Fruit fly (Drosophila melanogaster) whole organism, adult: Measurements from ENCODE around the gene CG14322.
A peak's percentile ranks its signal among the peaks of the same experiment; 100 is the strongest.

Experiments used
- CG11617 ChIP-seq: fragments of 200-800 bp; sonication (Bioruptor generic); optimal IDR thresholded peaks from 2 replicates; lab custom pipeline; 2017; ENCODE audit warnings: mild to moderate bottlenecking, missing biosample characterization, missing genetic modification reagents, missing genetic modification characterization
- CG12768 ChIP-seq: fragments of 200-800 bp; sonication (Bioruptor generic); optimal IDR thresholded peaks from 2 replicates; lab custom pipeline; 2017; ENCODE audit warnings: missing biosample characterization, missing genetic modification characterization, mild to moderate bottlenecking, moderate library complexity, missing genetic modification reagents
- CG14711 ChIP-seq: fragments of 200-800 bp; sonication (Bioruptor generic); optimal IDR thresholded peaks from 2 replicates; lab custom pipeline; 2018; ENCODE audit warnings: missing biosample characterization, mild to moderate bottlenecking, missing genetic modification characterization, moderate library complexity
- CG1620 ChIP-seq: fragments of 200-800 bp; sonication (Bioruptor generic); optimal IDR thresholded peaks from 2 replicates; lab custom pipeline; 2016; ENCODE audit warnings: missing biosample characterization, missing genetic modification characterization
- CG33017 ChIP-seq: fragments of 200-800 bp; sonication (Bioruptor generic); optimal IDR thresholded peaks from 2 replicates; lab custom pipeline; 2018; ENCODE audit warnings: missing biosample characterization, mild to moderate bottlenecking, missing genetic modification characterization, moderate library complexity
- CG5204 ChIP-seq: fragments of 200-800 bp; sonication (Bioruptor generic); optimal IDR thresholded peaks from 2 replicates; lab custom pipeline; 2016; ENCODE audit warnings: missing biosample characterization, missing genetic modification characterization
- CG7045 ChIP-seq: fragments of 200-800 bp; sonication (Bioruptor generic); optimal IDR thresholded peaks from 2 replicates; lab custom pipeline; 2017; ENCODE audit warnings: missing biosample characterization, mild to moderate bottlenecking, missing genetic modification characterization
- CG7101 ChIP-seq: fragments of 200-800 bp; sonication (Bioruptor generic); optimal IDR thresholded peaks from 2 replicates; lab custom pipeline; 2018; ENCODE audit warnings: missing biosample characterization, mild to moderate bottlenecking, missing genetic modification characterization, moderate library complexity
- Clk ChIP-seq: fragments of 200-800 bp; sonication (Bioruptor generic); optimal IDR thresholded peaks from 2 replicates; lab custom pipeline; 2017; ENCODE audit warnings: missing biosample characterization, missing genetic modification characterization
- Crg-1 ChIP-seq: fragments of 200-800 bp; sonication (Bioruptor generic); optimal IDR thresholded peaks from 2 replicates; lab custom pipeline; 2016; ENCODE audit warnings: missing biosample characterization, missing genetic modification characterization
- Hr96 ChIP-seq: fragments of 200-800 bp; sonication (Bioruptor generic); optimal IDR thresholded peaks from 2 replicates; lab custom pipeline; 2016; ENCODE audit warnings: missing biosample characterization, missing genetic modification characterization
- Mnt ChIP-seq: fragments of 200-800 bp; sonication (Bioruptor generic); optimal IDR thresholded peaks from 2 replicates; lab custom pipeline; 2016; ENCODE audit warnings: missing biosample characterization, mild to moderate bottlenecking, missing genetic modification characterization
- bab1 ChIP-seq: fragments of 200-800 bp; sonication (Bioruptor generic); optimal IDR thresholded peaks from 3 replicates; lab custom pipeline; 2019; ENCODE audit warnings: missing biosample characterization, mild to moderate bottlenecking, missing genetic modification characterization, moderate library complexity
- cic ChIP-seq: fragments of 200-800 bp; sonication (Bioruptor generic); optimal IDR thresholded peaks from 2 replicates; lab custom pipeline; 2017; ENCODE audit warnings: missing biosample characterization, mild to moderate bottlenecking, missing genetic modification characterization, moderate library complexity
- cnc ChIP-seq, 2 experiments: fragments of >200 bp; optimal IDR thresholded peaks; 2 replicates each; lab custom pipeline; 2017
- kay ChIP-seq: fragments of 200-800 bp; sonication (Bioruptor generic); peaks from one replicate; lab custom pipeline; 2016; ENCODE audit warnings: missing biosample characterization, missing genetic modification characterization, borderline replicate concordance
- ovo ChIP-seq: fragments of 200-800 bp; sonication (Bioruptor generic); optimal IDR thresholded peaks from 2 replicates; lab custom pipeline; 2016; ENCODE audit warnings: missing biosample characterization, missing genetic modification characterization
- pad ChIP-seq: fragments of 200-800 bp; sonication (Bioruptor generic); optimal IDR thresholded peaks from 3 replicates; lab custom pipeline; 2017; ENCODE audit warnings: missing biosample characterization, missing genetic modification characterization, mild to moderate bottlenecking, moderate library complexity, missing genetic modification reagents
- tj ChIP-seq: fragments of 200-800 bp; sonication (Bioruptor generic); optimal IDR thresholded peaks from 3 replicates; lab custom pipeline; 2017; ENCODE audit warnings: missing biosample characterization, mild to moderate bottlenecking, missing genetic modification characterization, moderate library complexity
- toe ChIP-seq: fragments of 200-800 bp; sonication (Bioruptor generic); optimal IDR thresholded peaks from 2 replicates; lab custom pipeline; 2016; ENCODE audit warnings: missing biosample characterization, missing genetic modification characterization

The CG14322 gene

dm6 chr3R:17605872-17606271, 41.6 kb upstream of the CG14322 start, which contains the start of gene sll:
TSS of gene sll (plus strand) at chr3R:17606106.
- peak; percentile 71 for TF ChIP-seq ovo
- TF ChIP-seq Clk (GFP tag; lab: Kevin White, UChicago): no peak
- no peak for TF ChIP-seq CG7045 (GFP tag; lab: Kevin White, UChicago)
- no peak for TF ChIP-seq bab1 (GFP tag; lab: Kevin White, UChicago)
- TF ChIP-seq CG5204 (GFP tag; lab: Kevin White, UChicago): no peak
- TF ChIP-seq toe (GFP tag; lab: Kevin White, UChicago): no peak

DNA sequence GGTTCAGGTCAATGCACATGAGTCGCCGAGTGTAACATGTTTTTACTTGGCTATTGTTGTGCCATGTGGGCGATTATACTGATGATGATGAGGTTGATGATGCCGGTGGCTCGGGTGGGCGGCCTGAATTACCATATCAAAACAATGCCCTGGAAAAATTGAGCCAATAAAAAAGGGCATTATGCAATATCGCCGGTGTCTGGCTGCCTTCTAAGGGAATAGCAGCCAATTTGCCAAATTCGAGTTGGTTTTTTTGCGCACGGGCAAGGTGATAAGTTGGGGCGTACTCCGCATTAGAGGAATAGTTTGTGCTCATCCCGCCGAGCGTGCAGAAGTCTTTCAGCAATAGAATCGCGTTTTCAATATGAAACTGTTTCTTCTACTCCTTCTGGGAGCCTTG, 38.4 kb upstream of the CG14322 start, which contains the start of gene CG14329:
Gene CG14329 (plus strand): TSS at position 301 of the 400 bp plus-strand sequence.
- TF ChIP-seq CG12768 (GFP tag; lab: Kevin White, UChicago): no peak
- no peak for TF ChIP-seq Crg-1 (GFP tag; lab: Kevin White, UChicago)

DNA sequence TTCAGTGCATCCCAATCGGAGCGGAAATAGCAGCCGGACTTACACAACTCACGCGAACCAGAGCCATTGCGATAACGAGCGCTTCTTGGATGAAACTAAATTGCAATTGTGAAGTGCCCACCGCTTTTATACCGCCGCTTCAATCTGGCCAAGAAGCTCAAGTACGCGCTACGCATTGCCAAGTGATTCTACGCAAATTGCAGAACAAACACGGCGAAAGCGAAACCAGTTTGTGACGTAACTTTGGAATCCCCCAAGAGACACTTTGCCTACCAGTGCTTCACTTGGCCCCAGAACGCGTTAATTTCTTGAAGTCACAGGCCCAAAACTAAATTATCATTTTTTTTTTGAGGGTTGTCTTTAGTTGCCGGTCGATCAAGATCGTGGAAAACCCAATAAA, 36.1 kb upstream of the CG14322 start, which contains the start of gene Edg91:
Gene Edg91 (minus strand): TSS at position 101 of the 400 bp plus-strand sequence.
- TF ChIP-seq CG1620 (GFP tag; lab: Kevin White, UChicago) (no peak), cnc (optimal IDR thresholded peaks at IDR 0.05; lab: Kevin White, UChicago) (no peak), Mnt (GFP tag; lab: Kevin White, UChicago) (no peak), kay (GFP tag; lab: Kevin White, UChicago) (no peak), CG14711 (tag; lab: Kevin White, UChicago) (no peak), tj (GFP tag; lab: Kevin White, UChicago) (no peak), CG11617 (GFP tag; lab: Kevin White, UChicago) (no peak), CG12768 (GFP tag; lab: Kevin White, UChicago) (no peak), pad (GFP tag; lab: Kevin White, UChicago) (no peak), bab1 (GFP tag; lab: Kevin White, UChicago) (no peak), CG7101 (no peak), toe (GFP tag; lab: Kevin White, UChicago) (no peak), Clk (GFP tag; lab: Kevin White, UChicago) (no peak), ovo (no peak)

DNA sequence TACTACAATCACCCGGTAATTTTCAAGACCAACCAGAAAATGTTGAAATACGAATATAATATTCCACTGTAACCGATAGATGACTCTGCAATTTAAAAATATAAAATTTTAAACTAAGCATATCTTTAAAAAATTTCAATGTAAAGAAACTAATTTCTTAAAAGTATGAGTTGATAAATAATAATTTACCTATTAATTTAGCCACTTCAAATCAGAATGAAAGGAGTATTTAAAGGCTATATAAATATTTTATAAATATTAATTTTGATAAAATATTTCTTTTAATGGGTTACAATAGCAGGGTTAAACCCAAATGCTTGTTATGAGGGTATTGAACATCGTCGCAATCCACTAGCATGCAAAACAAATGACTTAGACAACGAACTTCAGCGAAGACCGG, 35.6 kb upstream of the CG14322 start:
- TF ChIP-seq pad (GFP tag; lab: Kevin White, UChicago) (no peak), CG33017 (no peak)

- TF ChIP-seq cic (GFP tag; lab: Kevin White, UChicago): no peak
- TF ChIP-seq Crg-1 (GFP tag; lab: Kevin White, UChicago): no peak
- no peak for TF ChIP-seq bab1 (GFP tag; lab: Kevin White, UChicago)
- no peak for TF ChIP-seq CG12768 (GFP tag; lab: Kevin White, UChicago)
- TF ChIP-seq CG33017: no peak
- no peak for TF ChIP-seq CG11617 (GFP tag; lab: Kevin White, UChicago)
- no peak for TF ChIP-seq ovo
- no peak for TF ChIP-seq Mnt (GFP tag; lab: Kevin White, UChicago)
- TF ChIP-seq Hr96 (GFP tag; lab: Kevin White, UChicago): no peak
- no peak for TF ChIP-seq CG5204 (GFP tag; lab: Kevin White, UChicago)
- TF ChIP-seq kay (GFP tag; lab: Kevin White, UChicago): no peak
- TF ChIP-seq toe (GFP tag; lab: Kevin White, UChicago): no peak
- no peak for TF ChIP-seq CG1620 (GFP tag; lab: Kevin White, UChicago)
- TF ChIP-seq pad (GFP tag; lab: Kevin White, UChicago): no peak
- TF ChIP-seq CG7045 (GFP tag; lab: Kevin White, UChicago): no peak
- TF ChIP-seq cnc (optimal IDR thresholded peaks at IDR 0.05; lab: Kevin White, UChicago): no peak
These were observed 34.9 kb upstream of the CG14322 start, which contains the start of gene CG34281 for dm6 chr3R:17612587-17612986. TSS of gene CG34281 (plus strand) at chr3R:17612887.

dm6 chr3R:17613549-17613948, 33.9 kb upstream of the CG14322 start, which contains the start of gene CG14327:
TSS of gene CG14327 (plus strand) at chr3R:17613709.
- TF ChIP-seq Mnt (GFP tag; lab: Kevin White, UChicago): no peak
- TF ChIP-seq CG12768 (GFP tag; lab: Kevin White, UChicago): no peak
- no peak for TF ChIP-seq cic (GFP tag; lab: Kevin White, UChicago)
- no peak for TF ChIP-seq tj (GFP tag; lab: Kevin White, UChicago)
- no peak for TF ChIP-seq bab1 (GFP tag; lab: Kevin White, UChicago)
- no peak for TF ChIP-seq kay (GFP tag; lab: Kevin White, UChicago)
- no peak for TF ChIP-seq ovo

dm6 chr3R:17615076-17615475, 32.4 kb upstream of the CG14322 start:
- no peak for TF ChIP-seq CG5204 (GFP tag; lab: Kevin White, UChicago)
- no peak for TF ChIP-seq kay (GFP tag; lab: Kevin White, UChicago)
- no peak for TF ChIP-seq Mnt (GFP tag; lab: Kevin White, UChicago)
- TF ChIP-seq Crg-1 (GFP tag; lab: Kevin White, UChicago): no peak
- no peak for TF ChIP-seq pad (GFP tag; lab: Kevin White, UChicago)
- TF ChIP-seq cic (GFP tag; lab: Kevin White, UChicago): no peak
- TF ChIP-seq ovo: no peak
- TF ChIP-seq cnc (optimal IDR thresholded peaks at IDR 0.05; lab: Kevin White, UChicago): no peak
- no peak for TF ChIP-seq CG11617 (GFP tag; lab: Kevin White, UChicago)
- TF ChIP-seq CG33017: no peak
- TF ChIP-seq CG7101: no peak
- no peak for TF ChIP-seq CG12768 (GFP tag; lab: Kevin White, UChicago)
- TF ChIP-seq toe (GFP tag; lab: Kevin White, UChicago): no peak
- no peak for TF ChIP-seq Clk (GFP tag; lab: Kevin White, UChicago)
- TF ChIP-seq CG7045 (GFP tag; lab: Kevin White, UChicago): no peak
- no peak for TF ChIP-seq CG1620 (GFP tag; lab: Kevin White, UChicago)
- no peak for TF ChIP-seq Hr96 (GFP tag; lab: Kevin White, UChicago)
